Worm (Caenorhabditis elegans) whole organism, midembryonic: Measurements from ENCODE around the gene clec-47.

Source experiments
- T22C8.4 ChIP-seq: fragments of 200-800 bp; sonication (Bioruptor generic); IDR thresholded peaks from 2 replicates; pipeline ENCODE4 v1.3.6; 2022; ENCODE audit warnings: missing genetic modification characterization, missing compliant biosample characterization
- cog-1 ChIP-seq: sonication (generic microtip); optimal IDR thresholded peaks from 2 replicates; lab custom pipeline; 2016; ENCODE audit warnings: missing genetic modification characterization, missing compliant biosample characterization
- flt-1 ChIP-seq: fragments of 200-800 bp; sonication (Bioruptor generic); IDR thresholded peaks from 2 replicates; pipeline ENCODE4 v1.3.6; 2022; ENCODE audit warnings: missing genetic modification characterization, missing compliant biosample characterization
- klf-2 ChIP-seq: fragments of 200-800 bp; sonication (Bioruptor generic); conservative IDR thresholded peaks from 2 replicates; pipeline ENCODE4 v1.3.6; 2022; ENCODE audit warnings: missing genetic modification reagents, missing genetic modification characterization, missing compliant biosample characterization
- med-1 ChIP-seq: sonication (generic microtip); optimal IDR thresholded peaks from 2 replicates; lab custom pipeline; 2017; ENCODE audit warnings: missing genetic modification characterization, mild to moderate bottlenecking, missing compliant biosample characterization, antibody characterized with exemption, missing genetic modification reagents; ENCODE audit not compliant: insufficient read depth
- ref-1 ChIP-seq: fragments of 200-800 bp; sonication (Bioruptor generic); conservative IDR thresholded peaks from 2 replicates; pipeline ENCODE4 v1.3.6; 2022; ENCODE audit warnings: missing genetic modification reagents, missing genetic modification characterization, missing compliant biosample characterization
- ztf-23 ChIP-seq: fragments of 200-800 bp; sonication (Bioruptor generic); IDR thresholded peaks from 2 replicates; pipeline ENCODE4 v1.3.6; 2022; ENCODE audit warnings: missing genetic modification reagents, missing genetic modification characterization, missing compliant biosample characterization
- ztf-29 ChIP-seq: fragments of 200-800 bp; sonication (Bioruptor generic); IDR thresholded peaks from 2 replicates; pipeline ENCODE4 v1.3.6; 2022; ENCODE audit warnings: missing genetic modification reagents, missing genetic modification characterization, missing compliant biosample characterization

DNA sequence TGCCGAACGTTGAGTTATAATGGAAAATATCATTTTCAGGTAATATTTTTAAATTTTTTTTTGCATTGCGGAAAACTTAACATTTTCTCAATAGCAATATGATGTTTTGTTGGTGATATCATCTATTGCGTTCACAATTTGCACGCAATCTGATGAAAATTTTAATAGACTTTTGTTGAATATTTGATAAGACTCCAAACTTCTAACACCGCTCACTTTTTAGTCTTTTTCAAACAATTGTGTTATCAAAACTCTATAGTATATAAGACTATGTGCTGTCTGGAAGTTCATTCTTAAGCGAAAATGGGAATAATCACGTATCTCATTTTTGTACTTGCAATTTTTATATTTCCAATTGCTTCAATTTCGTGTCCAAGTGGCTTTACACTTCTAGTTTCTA lies at the start of gene clec-47:
- TF ChIP-seq klf-2 = no peak
- no peak for TF ChIP-seq cog-1 (tag; lab: Kevin White, UChicago)
- no peak for TF ChIP-seq flt-1 (GFP tag; lab: Robert Waterston, UW)
- TF ChIP-seq ztf-29 (GFP tag; lab: Robert Waterston, UW) = no peak
- TF ChIP-seq med-1 = no peak
- no peak for TF ChIP-seq ref-1 (GFP tag; lab: Robert Waterston, UW)
- TF ChIP-seq T22C8.4 (GFP tag; lab: Robert Waterston, UW) = no peak
- no peak for TF ChIP-seq ztf-23 (GFP tag; lab: Robert Waterston, UW)
